Fruit fly (Drosophila melanogaster) whole organism, wandering third instar larva: ENCODE results near the gene Stt3A.
A peak's percentile ranks its signal among the peaks of the same experiment; 100 is the strongest.

ENCODE experiments used
- Dif ChIP-seq: fragments of 200-275, 200-300 bp; sonication (Bioruptor generic); optimal IDR thresholded peaks from 2 replicates; lab custom pipeline; 2018; ENCODE audit warnings: missing biosample characterization, missing genetic modification characterization; ENCODE audit not compliant: partially characterized antibody
- h ChIP-seq: fragments of 200-800 bp; sonication (Bioruptor generic); optimal IDR thresholded peaks from 3 replicates; lab custom pipeline; 2016; ENCODE audit warnings: missing biosample characterization, mild to moderate bottlenecking, missing genetic modification characterization
- sage ChIP-seq: fragments of 200-800 bp; sonication (Bioruptor generic); optimal IDR thresholded peaks from 2 replicates; lab custom pipeline; 2016; ENCODE audit warnings: missing biosample characterization, mild to moderate bottlenecking, missing genetic modification characterization

- TF ChIP-seq Dif (GFP tag; lab: Kevin White, UChicago) (no peak), h (GFP tag; lab: Kevin White, UChicago) (peak; percentile 85), sage (GFP tag; lab: Kevin White, UChicago) (peak; percentile 48)
These were observed 19.2 kb upstream of the Stt3A start for dm6 chrX:21072953-21073352.
